Fruit fly (Drosophila melanogaster) whole organism, embryonic: ENCODE data around the gene GABPI.
A peak's percentile ranks its signal among the peaks of the same experiment; 100 is the strongest.

Source experiments
- Abd-B ChIP-seq: fragments of 200-800 bp; sonication (Bioruptor generic); optimal IDR thresholded peaks from 2 replicates; lab custom pipeline; 2018; ENCODE audit warnings: missing biosample characterization, mild to moderate bottlenecking, missing genetic modification characterization, moderate library complexity
- Bdp1 ChIP-seq: fragments of 200-800 bp; sonication (Bioruptor generic); optimal IDR thresholded peaks from 3 replicates; lab custom pipeline; 2016; ENCODE audit warnings: missing biosample characterization, missing genetic modification characterization
- C15 ChIP-seq: fragments of 200-800 bp; sonication (Bioruptor generic); IDR thresholded peaks from 3 replicates; pipeline ENCODE4 v1.3.6; 2022; ENCODE audit warnings: missing biosample characterization, missing genetic modification characterization
- CG10147 ChIP-seq: fragments of 200-800 bp; sonication (Bioruptor generic); optimal IDR thresholded peaks from 2 replicates; lab custom pipeline; 2019; ENCODE audit warnings: missing biosample characterization, mild to moderate bottlenecking, missing genetic modification characterization, moderate library complexity
- CG11247 ChIP-seq: fragments of 200-800 bp; sonication (Bioruptor generic); IDR thresholded peaks from 2 replicates; pipeline ENCODE4 v1.3.6; 2022; ENCODE audit warnings: missing biosample characterization, missing genetic modification characterization
- CG11695 ChIP-seq: fragments of 200-800 bp; sonication (Bioruptor generic); IDR thresholded peaks from 3 replicates; pipeline ENCODE4 v1.3.6; 2022; ENCODE audit warnings: missing biosample characterization, missing genetic modification characterization
- CG12071 ChIP-seq: fragments of 200-800 bp; sonication (Bioruptor generic); optimal IDR thresholded peaks from 3 replicates; lab custom pipeline; 2018; ENCODE audit warnings: missing biosample characterization, mild to moderate bottlenecking, missing genetic modification characterization
- CG1233 ChIP-seq: fragments of 200-800 bp; sonication (Bioruptor generic); optimal IDR thresholded peaks from 4 replicates; lab custom pipeline; 2018; ENCODE audit warnings: missing biosample characterization, mild to moderate bottlenecking, missing genetic modification characterization
- CG13123 ChIP-seq: fragments of 200-800 bp; sonication (Bioruptor generic); optimal IDR thresholded peaks from 2 replicates; lab custom pipeline; 2016; ENCODE audit warnings: missing biosample characterization, missing genetic modification characterization
- CG13894 ChIP-seq: fragments of 200-800 bp; sonication (Bioruptor generic); optimal IDR thresholded peaks from 3 replicates; lab custom pipeline; 2018; ENCODE audit warnings: missing biosample characterization, mild to moderate bottlenecking, missing genetic modification characterization, moderate library complexity
- CG14710 ChIP-seq: fragments of 200-800 bp; sonication (Bioruptor generic); optimal IDR thresholded peaks from 3 replicates; lab custom pipeline; 2019; ENCODE audit warnings: missing biosample characterization, mild to moderate bottlenecking, missing genetic modification characterization, moderate library complexity
- CG1602 ChIP-seq: fragments of 200-800 bp; sonication (Bioruptor generic); optimal IDR thresholded peaks from 3 replicates; lab custom pipeline; 2016; ENCODE audit warnings: missing biosample characterization, missing genetic modification characterization
- CG1603 ChIP-seq: fragments of 200-800 bp; sonication (Bioruptor generic); optimal IDR thresholded peaks from 2 replicates; lab custom pipeline; 2019; ENCODE audit warnings: missing biosample characterization, mild to moderate bottlenecking, missing genetic modification characterization, moderate library complexity
- CG16813 ChIP-seq: fragments of 200-800 bp; sonication (Bioruptor generic); IDR thresholded peaks from 3 replicates; pipeline ENCODE4 v1.3.6; 2022; ENCODE audit warnings: missing biosample characterization, missing genetic modification characterization; ENCODE audit not compliant: partially characterized antibody
- CG18262 ChIP-seq: fragments of 200-800 bp; optimal IDR thresholded peaks from 3 replicates; lab custom pipeline; 2019; ENCODE audit warnings: missing biosample characterization, mild to moderate bottlenecking, missing genetic modification characterization, moderate library complexity
- CG2116 ChIP-seq: fragments of 200-800 bp; sonication (Bioruptor generic); optimal IDR thresholded peaks from 3 replicates; lab custom pipeline; 2018; ENCODE audit warnings: missing biosample characterization, mild to moderate bottlenecking, missing genetic modification characterization
- CG30431 ChIP-seq: fragments of 200-800 bp; sonication (Bioruptor generic); optimal IDR thresholded peaks from 2 replicates; lab custom pipeline; 2017; ENCODE audit warnings: missing biosample characterization, missing genetic modification characterization
- CG31365 ChIP-seq: fragments of 200-800 bp; sonication (Bioruptor generic); optimal IDR thresholded peaks from 2 replicates; lab custom pipeline; 2018; ENCODE audit warnings: missing biosample characterization, mild to moderate bottlenecking, missing genetic modification characterization
- CG4730 ChIP-seq: fragments of 200-800 bp; sonication (Bioruptor generic); IDR thresholded peaks from 2 replicates; pipeline ENCODE4 v1.3.6; 2022; ENCODE audit warnings: missing biosample characterization, missing genetic modification characterization
- CG6175 ChIP-seq: fragments of 200-800 bp; sonication (Bioruptor generic); IDR thresholded peaks from 3 replicates; pipeline ENCODE4 v1.3.6; 2022; ENCODE audit warnings: missing biosample characterization, missing genetic modification characterization
- CG7745 ChIP-seq: fragments of 200-800 bp; sonication (Bioruptor generic); optimal IDR thresholded peaks from 2 replicates; lab custom pipeline; 2018; ENCODE audit warnings: missing biosample characterization, mild to moderate bottlenecking, missing genetic modification characterization, moderate library complexity
- CG8290 ChIP-seq, 3 experiments: fragments of 200-800 bp; sonication (Bioruptor generic); optimal IDR thresholded peaks; 2 replicates each; lab custom pipeline; 2016 to 2019; ENCODE audit warnings: missing biosample characterization in 3 of 3, missing genetic modification characterization in 3 of 3, mild to moderate bottlenecking in 2 of 3, moderate library complexity in 1 of 3
- CG9727 ChIP-seq: fragments of 200-800 bp; sonication (Bioruptor generic); optimal IDR thresholded peaks from 3 replicates; lab custom pipeline; 2017; ENCODE audit warnings: missing biosample characterization, mild to moderate bottlenecking, missing genetic modification characterization
- CoRest ChIP-seq: fragments of 200-800 bp; sonication (Bioruptor generic); optimal IDR thresholded peaks from 3 replicates; lab custom pipeline; 2018; ENCODE audit warnings: missing biosample characterization, mild to moderate bottlenecking, missing genetic modification characterization, moderate library complexity
- Dp ChIP-seq: fragments of 200-800 bp; sonication (Bioruptor generic); optimal IDR thresholded peaks from 2 replicates; lab custom pipeline; 2018; ENCODE audit warnings: missing biosample characterization, mild to moderate bottlenecking, missing genetic modification characterization, moderate library complexity
- ERR ChIP-seq: fragments of 200-800 bp; sonication (Bioruptor generic); optimal IDR thresholded peaks from 2 replicates; lab custom pipeline; 2016; ENCODE audit warnings: missing biosample characterization, missing genetic modification characterization
- Fer2 ChIP-seq: fragments of 200-800 bp; sonication (Bioruptor generic); optimal IDR thresholded peaks from 2 replicates; lab custom pipeline; 2018; ENCODE audit warnings: missing biosample characterization, mild to moderate bottlenecking, missing genetic modification characterization, moderate library complexity
- HLH3B ChIP-seq: fragments of 200-800 bp; sonication (Bioruptor generic); IDR thresholded peaks from 2 replicates; pipeline ENCODE4 v1.3.6; 2022; ENCODE audit warnings: missing biosample characterization, missing genetic modification characterization
- HmgZ ChIP-seq: fragments of 200-800 bp; sonication (Bioruptor generic); optimal IDR thresholded peaks from 2 replicates; lab custom pipeline; 2018; ENCODE audit warnings: missing biosample characterization, mild to moderate bottlenecking, missing genetic modification characterization
- Kr ChIP-seq: fragments of 200-800 bp; sonication (Bioruptor generic); optimal IDR thresholded peaks from 2 replicates; lab custom pipeline; 2017; ENCODE audit warnings: missing biosample characterization, mild to moderate bottlenecking, missing genetic modification characterization
- Max ChIP-seq: fragments of 200-800 bp; sonication (Bioruptor generic); optimal IDR thresholded peaks from 2 replicates; lab custom pipeline; 2016; ENCODE audit warnings: missing biosample characterization, mild to moderate bottlenecking, missing genetic modification characterization
- Oli ChIP-seq: fragments of 200-800 bp; sonication (Bioruptor generic); optimal IDR thresholded peaks from 2 replicates; lab custom pipeline; 2018; ENCODE audit warnings: missing biosample characterization, mild to moderate bottlenecking, missing genetic modification characterization, moderate library complexity
- Optix ChIP-seq: fragments of 200-800 bp; sonication (Bioruptor generic); IDR thresholded peaks from 3 replicates; pipeline ENCODE4 v1.3.6; 2022; ENCODE audit warnings: missing biosample characterization, missing genetic modification characterization
- Sox100B ChIP-seq: fragments of 200-800 bp; sonication (Bioruptor generic); optimal IDR thresholded peaks from 3 replicates; lab custom pipeline; 2018; ENCODE audit warnings: missing biosample characterization, mild to moderate bottlenecking, missing genetic modification characterization
- Spps ChIP-seq: fragments of 200-800 bp; sonication (Bioruptor generic); optimal IDR thresholded peaks from 2 replicates; lab custom pipeline; 2018; ENCODE audit warnings: missing biosample characterization, mild to moderate bottlenecking, missing genetic modification characterization
- Stat92E ChIP-seq, 3 experiments: fragments of >200 bp in 2 of 3; fragments of 200-800 bp in 1 of 3; sonication (Bioruptor generic) in 1 of 3; optimal IDR thresholded peaks; 2 replicates each; lab custom pipeline; 2017 to 2019; ENCODE audit warnings: missing biosample characterization in 3 of 3, missing genetic modification characterization in 3 of 3, mild to moderate bottlenecking in 1 of 3, moderate library complexity in 1 of 3
- Xbp1 ChIP-seq: fragments of 200-800 bp; sonication (Bioruptor generic); optimal IDR thresholded peaks from 3 replicates; lab custom pipeline; 2016; ENCODE audit warnings: missing biosample characterization, mild to moderate bottlenecking, missing genetic modification characterization
- bcd ChIP-seq: fragments of 200-800 bp; sonication (Bioruptor generic); optimal IDR thresholded peaks from 2 replicates; lab custom pipeline; 2017; ENCODE audit warnings: missing biosample characterization, mild to moderate bottlenecking, missing genetic modification characterization
- cad ChIP-seq: fragments of >200 bp; optimal IDR thresholded peaks from 2 replicates; lab custom pipeline; 2017; ENCODE audit warnings: missing biosample characterization, missing genetic modification characterization
- ci ChIP-seq: fragments of 200-800 bp; sonication (Bioruptor generic); IDR thresholded peaks from 3 replicates; pipeline ENCODE4 v1.3.6; 2022; ENCODE audit warnings: missing biosample characterization, missing genetic modification characterization
- dmrt99B ChIP-seq: fragments of 200-800 bp; sonication (Bioruptor generic); optimal IDR thresholded peaks from 2 replicates; lab custom pipeline; 2018; ENCODE audit warnings: missing biosample characterization, mild to moderate bottlenecking, missing genetic modification characterization, moderate library complexity
- fd102C ChIP-seq: fragments of 200-800 bp; sonication (Bioruptor generic); optimal IDR thresholded peaks from 2 replicates; lab custom pipeline; 2018; ENCODE audit warnings: missing biosample characterization, mild to moderate bottlenecking, missing genetic modification characterization, moderate library complexity
- gfzf ChIP-seq: fragments of 200-800 bp; sonication (Bioruptor generic); optimal IDR thresholded peaks from 2 replicates; lab custom pipeline; 2016; ENCODE audit warnings: missing biosample characterization, mild to moderate bottlenecking, missing genetic modification characterization, moderate library complexity
- gsb-n ChIP-seq: fragments of 200-800 bp; sonication (Bioruptor generic); optimal IDR thresholded peaks from 3 replicates; lab custom pipeline; 2018; ENCODE audit warnings: missing biosample characterization, mild to moderate bottlenecking, missing genetic modification characterization
- ind ChIP-seq: fragments of 200-800 bp; sonication (Bioruptor generic); optimal IDR thresholded peaks from 3 replicates; lab custom pipeline; 2016; ENCODE audit warnings: missing biosample characterization, missing genetic modification characterization
- mirr ChIP-seq: fragments of 200-800 bp; sonication (Bioruptor generic); optimal IDR thresholded peaks from 3 replicates; lab custom pipeline; 2018; ENCODE audit warnings: missing biosample characterization, mild to moderate bottlenecking, missing genetic modification characterization
- phol ChIP-seq: fragments of 200-800 bp; sonication (Bioruptor generic); optimal IDR thresholded peaks from 3 replicates; lab custom pipeline; 2018; ENCODE audit warnings: missing biosample characterization, mild to moderate bottlenecking, missing genetic modification characterization, moderate library complexity
- sob ChIP-seq: fragments of 200-800 bp; sonication (Bioruptor generic); IDR thresholded peaks from 2 replicates; pipeline ENCODE4 v1.3.6; 2022; ENCODE audit warnings: missing biosample characterization, missing genetic modification characterization
- ssp ChIP-seq: fragments of 200-800 bp; sonication (Bioruptor generic); IDR thresholded peaks from 2 replicates; pipeline ENCODE4 v1.3.6; 2022; ENCODE audit warnings: missing biosample characterization, missing genetic modification characterization
- tgo ChIP-seq: fragments of 200-800 bp; sonication (Bioruptor generic); IDR thresholded peaks from 3 replicates; pipeline ENCODE4 v1.3.6; 2022; ENCODE audit warnings: missing biosample characterization, missing genetic modification characterization
- unc-4 ChIP-seq: fragments of 200-800 bp; sonication (Bioruptor generic); IDR thresholded peaks from 2 replicates; pipeline ENCODE4 v1.3.6; 2022; ENCODE audit warnings: missing biosample characterization, missing genetic modification characterization; ENCODE audit not compliant: partially characterized antibody

The GABPI gene

DNA sequence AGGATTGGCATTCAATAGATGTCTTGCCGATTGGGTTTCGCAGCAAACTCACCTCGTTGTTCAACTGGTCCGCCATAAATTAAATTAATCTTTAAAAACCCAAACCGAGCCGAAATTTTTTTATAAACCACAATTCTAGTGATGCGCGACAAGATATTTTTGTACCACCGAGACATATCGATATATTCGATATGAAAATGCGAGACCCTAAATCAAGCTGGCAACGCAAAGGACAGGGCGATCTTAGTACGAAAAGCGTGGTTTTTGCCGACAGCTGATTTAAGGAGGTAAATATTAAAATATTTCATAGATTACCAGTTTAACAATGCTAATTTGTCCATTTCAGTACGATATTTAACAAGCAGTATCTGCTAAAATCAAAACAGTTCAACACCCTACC is 1.3 kb upstream of the GABPI start, which contains the start of the genes Sf3b2 and CG17219 (continued):
- TF ChIP-seq Dp (GFP tag; lab: Kevin White, UChicago), result peak; percentile 64
- TF ChIP-seq Xbp1 (GFP tag; lab: Kevin White, UChicago), result no peak
- TF ChIP-seq CG1603, result peak; percentile 69
- no peak for TF ChIP-seq Spps (tag; lab: Kevin White, UChicago)
- TF ChIP-seq bcd (GFP tag; lab: Kevin White, UChicago), result no peak
- no peak for TF ChIP-seq CG9727 (GFP tag; lab: Kevin White, UChicago)
- TF ChIP-seq CG1602 (GFP tag; lab: Kevin White, UChicago), result no peak
- TF ChIP-seq CG10147 (GFP tag; lab: Kevin White, UChicago), result no peak
- TF ChIP-seq Bdp1 (GFP tag; lab: Kevin White, UChicago), result no peak
- no peak for TF ChIP-seq tgo (GFP tag; lab: Robert Waterston, UW)
- TF ChIP-seq CG11247 (GFP tag; lab: Robert Waterston, UW), result no peak
- no peak for TF ChIP-seq ssp
- no peak for TF ChIP-seq CG8290 (GFP tag; optimal IDR thresholded peaks at IDR 0.05; lab: Kevin White, UChicago)
- no peak for TF ChIP-seq CG8290 (tag; optimal IDR thresholded peaks at IDR 0.05; lab: Kevin White, UChicago)
- TF ChIP-seq CG31365 (tag; lab: Kevin White, UChicago), result no peak
- TF ChIP-seq mirr (GFP tag; lab: Kevin White, UChicago), result no peak
- TF ChIP-seq CG18262 (tag; lab: Kevin White, UChicago), result no peak
- peak; percentile 62 for TF ChIP-seq Max
- no peak for TF ChIP-seq dmrt99B (tag; lab: Kevin White, UChicago)
- TF ChIP-seq gfzf, result peak; percentile 18
- TF ChIP-seq CG11695 (GFP tag; lab: Robert Waterston, UW), result no peak
- TF ChIP-seq CG30431 (GFP tag; lab: Kevin White, UChicago), result no peak
- TF ChIP-seq HLH3B (GFP tag; lab: Robert Waterston, UW), result no peak
- peak; percentile 74 for TF ChIP-seq CG16813 (GFP tag; lab: Robert Waterston, UW)
- TF ChIP-seq CG12071 (GFP tag; lab: Kevin White, UChicago), result no peak
- TF ChIP-seq HmgZ (tag; lab: Kevin White, UChicago), result peak; percentile 60
- no peak for TF ChIP-seq CG7745
- TF ChIP-seq CG14710, result peak; percentile 45
- TF ChIP-seq unc-4 (GFP tag; lab: Robert Waterston, UW), result peak; percentile 64
- TF ChIP-seq Kr (GFP tag; lab: Kevin White, UChicago), result no peak
- TF ChIP-seq CG13123 (GFP tag; lab: Kevin White, UChicago), result no peak
- no peak for TF ChIP-seq CG4730
- no peak for TF ChIP-seq fd102C (GFP tag; lab: Kevin White, UChicago)
- peak; percentile 25; the same call in 1 of the 2 replicates for TF ChIP-seq sob (GFP tag; lab: Robert Waterston, UW)
- TF ChIP-seq cad (GFP tag; lab: Kevin White, UChicago), result no peak
- no peak; the same call in 2 of the 3 replicates for TF ChIP-seq ci (GFP tag; lab: Robert Waterston, UW)
- TF ChIP-seq CoRest (tag; lab: Kevin White, UChicago), result no peak
- TF ChIP-seq gsb-n, result no peak
- TF ChIP-seq Oli (tag; lab: Kevin White, UChicago), result no peak
- no peak for TF ChIP-seq ind (GFP tag; lab: Kevin White, UChicago)
- no peak for TF ChIP-seq Optix
- no peak for TF ChIP-seq Abd-B (GFP tag; lab: Kevin White, UChicago)
- TF ChIP-seq CG1233 (GFP tag; lab: Kevin White, UChicago), result no peak
- no peak for TF ChIP-seq CG13894 (tag; lab: Kevin White, UChicago)
- no peak for TF ChIP-seq Sox100B (GFP tag; lab: Kevin White, UChicago)
- TF ChIP-seq CG2116 (GFP tag; lab: Kevin White, UChicago), result peak; percentile 56
- no peak for TF ChIP-seq CG6175
- no peak for TF ChIP-seq ERR
- no peak for TF ChIP-seq C15 (GFP tag; lab: Robert Waterston, UW)
- TF ChIP-seq phol (tag; lab: Kevin White, UChicago), result peak; percentile 26
- no peak for TF ChIP-seq Stat92E (GFP tag; optimal IDR thresholded peaks at IDR 0.05; lab: Kevin White, UChicago)
- TF ChIP-seq Fer2 (tag; lab: Kevin White, UChicago), result no peak
